Fruit fly (Drosophila melanogaster) whole organism, embryonic: ENCODE measurements around the gene Fpgs1.

Experiments used
- Abd-B ChIP-seq: fragments of 200-800 bp; sonication (Bioruptor generic); optimal IDR thresholded peaks from 2 replicates; lab custom pipeline; 2018; ENCODE audit warnings: missing biosample characterization, mild to moderate bottlenecking, missing genetic modification characterization, moderate library complexity
- CG10267 ChIP-seq: fragments of 200-800 bp; sonication (Bioruptor generic); optimal IDR thresholded peaks from 2 replicates; lab custom pipeline; 2018; ENCODE audit warnings: missing biosample characterization, mild to moderate bottlenecking, missing genetic modification characterization, moderate library complexity
- CG12299 ChIP-seq: fragments of 200-800 bp; sonication (Bioruptor generic); optimal IDR thresholded peaks from 2 replicates; lab custom pipeline; 2018; ENCODE audit warnings: missing biosample characterization, mild to moderate bottlenecking, missing genetic modification characterization
- CG12391 ChIP-seq: fragments of 200-800 bp; sonication (Bioruptor generic); optimal IDR thresholded peaks from 3 replicates; lab custom pipeline; 2018; ENCODE audit warnings: missing biosample characterization, mild to moderate bottlenecking, missing genetic modification characterization, moderate library complexity
- CG17328 ChIP-seq: fragments of 200-800 bp; sonication (Bioruptor generic); IDR thresholded peaks from 2 replicates; pipeline ENCODE4 v1.3.6; 2022; ENCODE audit warnings: missing biosample characterization, missing genetic modification characterization
- CG18011 ChIP-seq: fragments of 200-800 bp; sonication (Bioruptor generic); optimal IDR thresholded peaks from 2 replicates; lab custom pipeline; 2017; ENCODE audit warnings: missing biosample characterization, missing genetic modification characterization, mild to moderate bottlenecking, moderate library complexity, missing genotype
- CG1832 ChIP-seq: fragments of 200-800 bp; sonication (Bioruptor generic); optimal IDR thresholded peaks from 2 replicates; lab custom pipeline; 2017; ENCODE audit warnings: missing biosample characterization, mild to moderate bottlenecking, missing genetic modification characterization, inconsistent platforms
- CG2116 ChIP-seq: fragments of 200-800 bp; sonication (Bioruptor generic); optimal IDR thresholded peaks from 3 replicates; lab custom pipeline; 2018; ENCODE audit warnings: missing biosample characterization, mild to moderate bottlenecking, missing genetic modification characterization
- CG30020 ChIP-seq: fragments of 200-800 bp; optimal IDR thresholded peaks from 2 replicates; lab custom pipeline; 2019; ENCODE audit warnings: missing biosample characterization, mild to moderate bottlenecking, missing genetic modification characterization, moderate library complexity
- CG31365 ChIP-seq: fragments of 200-800 bp; sonication (Bioruptor generic); optimal IDR thresholded peaks from 2 replicates; lab custom pipeline; 2018; ENCODE audit warnings: missing biosample characterization, mild to moderate bottlenecking, missing genetic modification characterization
- CG4730 ChIP-seq: fragments of 200-800 bp; sonication (Bioruptor generic); IDR thresholded peaks from 2 replicates; pipeline ENCODE4 v1.3.6; 2022; ENCODE audit warnings: missing biosample characterization, missing genetic modification characterization
- CG5245 ChIP-seq: fragments of 200-800 bp; sonication (Bioruptor generic); optimal IDR thresholded peaks from 3 replicates; lab custom pipeline; 2016; ENCODE audit warnings: missing biosample characterization, missing genetic modification characterization
- CG6813 ChIP-seq: fragments of 200-800 bp; sonication (Bioruptor generic); optimal IDR thresholded peaks from 2 replicates; lab custom pipeline; 2017; ENCODE audit warnings: missing biosample characterization, missing genetic modification characterization, mild to moderate bottlenecking, moderate library complexity, missing genetic modification reagents
- CG7271 ChIP-seq: fragments of 200-800 bp; sonication (Bioruptor generic); optimal IDR thresholded peaks from 2 replicates; lab custom pipeline; 2018; ENCODE audit warnings: missing biosample characterization, mild to moderate bottlenecking, missing genetic modification characterization, moderate library complexity
- CG8290 ChIP-seq, 3 experiments: fragments of 200-800 bp; sonication (Bioruptor generic); optimal IDR thresholded peaks; 2 replicates each; lab custom pipeline; 2016 to 2019; ENCODE audit warnings: missing biosample characterization in 3 of 3, missing genetic modification characterization in 3 of 3, mild to moderate bottlenecking in 2 of 3, moderate library complexity in 1 of 3
- CG8388 ChIP-seq: fragments of 200-800 bp; sonication (Bioruptor generic); optimal IDR thresholded peaks from 2 replicates; lab custom pipeline; 2019; ENCODE audit warnings: missing biosample characterization, mild to moderate bottlenecking, missing genetic modification characterization, moderate library complexity
- CG9437 ChIP-seq: fragments of 200-800 bp; sonication (Bioruptor generic); optimal IDR thresholded peaks from 2 replicates; lab custom pipeline; 2018; ENCODE audit warnings: missing biosample characterization, mild to moderate bottlenecking, missing genetic modification characterization
- CoRest ChIP-seq: fragments of 200-800 bp; sonication (Bioruptor generic); optimal IDR thresholded peaks from 3 replicates; lab custom pipeline; 2018; ENCODE audit warnings: missing biosample characterization, mild to moderate bottlenecking, missing genetic modification characterization, moderate library complexity
- Deaf1 ChIP-seq: fragments of 200-800 bp; optimal IDR thresholded peaks from 3 replicates; lab custom pipeline; 2019; ENCODE audit warnings: missing biosample characterization, mild to moderate bottlenecking, missing genetic modification characterization, moderate library complexity
- Dref ChIP-seq: fragments of 200-800 bp; sonication (Bioruptor generic); IDR thresholded peaks from 2 replicates; pipeline ENCODE4 v1.3.6; 2022; ENCODE audit warnings: missing biosample characterization, missing genetic modification characterization
- Eip74EF ChIP-seq, 2 experiments: fragments of 200-800 bp in 1 of 2; fragments of >200 bp in 1 of 2; sonication (Bioruptor generic) in 1 of 2; optimal IDR thresholded peaks; 2 replicates each; lab custom pipeline; 2017 to 2019; ENCODE audit warnings: missing biosample characterization in 2 of 2, missing genetic modification characterization in 2 of 2, mild to moderate bottlenecking in 1 of 2, moderate library complexity in 1 of 2
- Ets65A ChIP-seq: fragments of 200-800 bp; sonication (Bioruptor generic); peaks from one replicate; lab custom pipeline; 2016; ENCODE audit warnings: missing biosample characterization, missing genetic modification characterization
- Ets97D ChIP-seq: fragments of 200-800 bp; sonication (Bioruptor generic); optimal IDR thresholded peaks from 3 replicates; lab custom pipeline; 2016; ENCODE audit warnings: missing biosample characterization, missing genetic modification characterization
- Hr39 ChIP-seq: fragments of >200 bp; optimal IDR thresholded peaks from 2 replicates; lab custom pipeline; 2017
- Med ChIP-seq: fragments of 200-800 bp; sonication (Bioruptor generic); peaks from one replicate; lab custom pipeline; 2016; ENCODE audit warnings: missing biosample characterization, missing genetic modification characterization, mild to moderate bottlenecking, inconsistent platforms, moderate library complexity
- Nf-YA ChIP-seq: fragments of 200-800 bp; sonication (Bioruptor generic); IDR thresholded peaks from 2 replicates; pipeline ENCODE4 v1.3.6; 2022; ENCODE audit warnings: missing biosample characterization, missing genetic modification characterization
- Sry-δ ChIP-seq: fragments of 200-800 bp; sonication (Bioruptor generic); optimal IDR thresholded peaks from 2 replicates; lab custom pipeline; 2016; ENCODE audit warnings: missing biosample characterization, missing genetic modification characterization
- Tbp ChIP-seq: fragments of >200 bp; optimal IDR thresholded peaks from 2 replicates; lab custom pipeline; 2018; ENCODE audit warnings: missing biosample characterization, missing genetic modification characterization
- abd-A ChIP-seq: fragments of 200-800 bp; sonication (Bioruptor generic); optimal IDR thresholded peaks from 3 replicates; lab custom pipeline; 2019; ENCODE audit warnings: missing biosample characterization, mild to moderate bottlenecking, missing genetic modification characterization, moderate library complexity
- cg ChIP-seq: fragments of 200-800 bp; sonication (Bioruptor generic); optimal IDR thresholded peaks from 3 replicates; lab custom pipeline; 2019; ENCODE audit warnings: missing biosample characterization, mild to moderate bottlenecking, missing genetic modification characterization, moderate library complexity
- crol ChIP-seq: fragments of 200-800 bp; sonication (Bioruptor generic); IDR thresholded peaks from 2 replicates; pipeline ENCODE4 v1.3.6; 2022; ENCODE audit warnings: missing biosample characterization, missing genetic modification characterization
- crp ChIP-seq, 2 experiments: fragments of 200-800 bp; sonication (Bioruptor generic); optimal IDR thresholded peaks; 2 replicates in 1 of 2; 3 replicates in 1 of 2; lab custom pipeline; 2017; ENCODE audit warnings: missing biosample characterization in 2 of 2, missing genetic modification characterization in 2 of 2, mild to moderate bottlenecking in 1 of 2, moderate library complexity in 1 of 2
- dmrt99B ChIP-seq: fragments of 200-800 bp; sonication (Bioruptor generic); optimal IDR thresholded peaks from 2 replicates; lab custom pipeline; 2018; ENCODE audit warnings: missing biosample characterization, mild to moderate bottlenecking, missing genetic modification characterization, moderate library complexity
- fd96Cb ChIP-seq: fragments of 200-800 bp; sonication (Bioruptor generic); optimal IDR thresholded peaks from 2 replicates; lab custom pipeline; 2018; ENCODE audit warnings: missing biosample characterization, mild to moderate bottlenecking, missing genetic modification characterization, moderate library complexity
- ham ChIP-seq: fragments of 200-800 bp; sonication (Bioruptor generic); IDR thresholded peaks from 2 replicates; pipeline ENCODE4 v1.3.6; 2022; ENCODE audit warnings: missing biosample characterization, missing genetic modification characterization
- nerfin-1 ChIP-seq: fragments of 200-800 bp; sonication (Bioruptor generic); optimal IDR thresholded peaks from 3 replicates; lab custom pipeline; 2019; ENCODE audit warnings: missing biosample characterization, mild to moderate bottlenecking, missing genetic modification characterization, moderate library complexity
- phol ChIP-seq: fragments of 200-800 bp; sonication (Bioruptor generic); optimal IDR thresholded peaks from 3 replicates; lab custom pipeline; 2018; ENCODE audit warnings: missing biosample characterization, mild to moderate bottlenecking, missing genetic modification characterization, moderate library complexity
- pum ChIP-seq: fragments of 200-800 bp; sonication (Bioruptor generic); optimal IDR thresholded peaks from 2 replicates; lab custom pipeline; 2016; ENCODE audit warnings: missing biosample characterization, missing genetic modification characterization
- rib ChIP-seq: fragments of 200-800 bp; sonication (Bioruptor generic); IDR thresholded peaks from 2 replicates; pipeline ENCODE4 v1.3.6; 2022; ENCODE audit warnings: missing biosample characterization, missing genetic modification characterization
- sens-2 ChIP-seq: fragments of 200-800 bp; sonication (Bioruptor generic); IDR thresholded peaks from 2 replicates; pipeline ENCODE4 v1.3.6; 2022; ENCODE audit warnings: missing biosample characterization, missing genetic modification characterization
- slbo ChIP-seq: fragments of 200-800 bp; sonication (Bioruptor generic); IDR thresholded peaks from 2 replicates; pipeline ENCODE4 v1.3.6; 2022; ENCODE audit warnings: missing biosample characterization, missing genetic modification characterization
- sna ChIP-seq: fragments of 200-800 bp; sonication (Bioruptor generic); IDR thresholded peaks from 2 replicates; pipeline ENCODE4 v1.3.6; 2022; ENCODE audit warnings: missing biosample characterization, missing genetic modification characterization; ENCODE audit not compliant: partially characterized antibody
- stwl ChIP-seq: fragments of 200-800 bp; sonication (Bioruptor generic); optimal IDR thresholded peaks from 3 replicates; lab custom pipeline; 2018; ENCODE audit warnings: missing biosample characterization, mild to moderate bottlenecking, missing genetic modification characterization, moderate library complexity
- wdn ChIP-seq: fragments of 200-800 bp; sonication (Bioruptor generic); IDR thresholded peaks from 2 replicates; pipeline ENCODE4 v1.3.6; 2022; ENCODE audit warnings: missing biosample characterization, missing genetic modification characterization
- z ChIP-seq: fragments of 200-800 bp; sonication (Bioruptor generic); IDR thresholded peaks from 3 replicates; pipeline ENCODE4 v1.3.6; 2022; ENCODE audit warnings: missing biosample characterization, missing genetic modification characterization
- zen ChIP-seq: fragments of 200-800 bp; sonication (Bioruptor generic); optimal IDR thresholded peaks from 3 replicates; lab custom pipeline; 2018; ENCODE audit warnings: missing biosample characterization, mild to moderate bottlenecking, missing genetic modification characterization, moderate library complexity

Fpgs1 gene

DNA sequence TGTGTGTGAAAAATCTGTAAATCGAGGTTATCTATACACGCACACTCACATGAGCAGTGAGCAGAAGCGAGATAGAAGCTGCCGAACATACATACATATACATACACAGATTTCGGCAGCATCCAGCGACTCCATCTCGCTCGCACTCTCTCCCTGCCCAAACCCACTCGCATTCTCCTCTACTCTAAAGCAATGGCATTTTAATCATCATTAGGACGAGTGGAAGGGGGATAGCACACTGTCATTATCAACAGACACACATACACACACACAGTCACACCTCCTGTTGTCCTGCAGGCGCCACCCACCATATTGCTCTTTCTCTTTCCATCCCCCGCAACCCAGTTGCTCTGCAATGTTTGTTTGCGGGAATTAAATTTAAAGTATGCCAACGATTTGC is 22.3 kb downstream of the Fpgs1 start:
- TF ChIP-seq Abd-B (GFP tag; lab: Kevin White, UChicago) = no peak
- no peak for TF ChIP-seq CG8388 (GFP tag; lab: Kevin White, UChicago)
- TF ChIP-seq CG9437 = no peak
- TF ChIP-seq CG1832 (GFP tag; lab: Kevin White, UChicago) = peak; percentile 44
- TF ChIP-seq CG31365 (tag; lab: Kevin White, UChicago) = peak; percentile 61
- TF ChIP-seq dmrt99B (tag; lab: Kevin White, UChicago) = no peak
- TF ChIP-seq zen (tag; lab: Kevin White, UChicago) = peak; percentile 31
- peak; percentile 79 for TF ChIP-seq nerfin-1 (tag; lab: Kevin White, UChicago)
- peak; percentile 40 for TF ChIP-seq cg (GFP tag; lab: Kevin White, UChicago)
- no peak for TF ChIP-seq CG4730 (GFP tag; lab: Robert Waterston, UW)
- peak; percentile 58 for TF ChIP-seq Med
- peak; percentile 81 for TF ChIP-seq abd-A (tag; lab: Kevin White, UChicago)
- TF ChIP-seq, all 482 proteins: peak for 7

DNA sequence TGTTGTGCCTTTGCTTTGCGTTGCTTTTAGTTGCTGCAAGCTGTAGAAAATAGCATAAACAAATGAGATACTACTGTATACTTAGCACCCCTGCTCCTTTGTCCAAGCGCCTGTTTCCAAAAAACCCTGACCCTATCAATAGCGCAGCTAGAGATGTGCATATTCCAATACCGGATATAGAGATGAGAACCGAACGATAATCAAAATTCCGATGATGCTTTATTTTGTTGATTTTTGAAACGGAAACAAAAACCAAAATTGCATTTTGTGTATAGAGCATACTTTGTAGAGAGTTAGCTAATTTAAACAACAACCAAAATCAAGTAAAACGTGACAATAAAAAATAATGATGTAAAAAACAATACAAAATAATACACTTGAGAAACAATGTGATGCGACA is 33.7 kb downstream of the Fpgs1 start:
- TF ChIP-seq CG5245 (no peak), CG18011 (GFP tag; lab: Kevin White, UChicago) (no peak), CG10267 (tag; lab: Kevin White, UChicago) (peak; percentile 2), Ets65A (GFP tag; lab: Kevin White, UChicago) (peak; percentile 65), CoRest (tag; lab: Kevin White, UChicago) (no peak), CG2116 (GFP tag; lab: Kevin White, UChicago) (peak; percentile 14), CG7271 (peak; percentile 33), CG8290 (GFP tag; optimal IDR thresholded peaks at IDR 0.05; lab: Kevin White, UChicago) (peak; percentile 4), CG8290 (tag; optimal IDR thresholded peaks at IDR 0.05; lab: Kevin White, UChicago) (no peak), stwl (tag; lab: Kevin White, UChicago) (peak; percentile 93), phol (tag; lab: Kevin White, UChicago) (peak; percentile 17), Tbp (GFP tag; lab: Kevin White, UChicago) (no peak), Sry-δ (GFP tag; lab: Kevin White, UChicago) (peak; percentile 37), Ets97D (peak; percentile 77)

DNA sequence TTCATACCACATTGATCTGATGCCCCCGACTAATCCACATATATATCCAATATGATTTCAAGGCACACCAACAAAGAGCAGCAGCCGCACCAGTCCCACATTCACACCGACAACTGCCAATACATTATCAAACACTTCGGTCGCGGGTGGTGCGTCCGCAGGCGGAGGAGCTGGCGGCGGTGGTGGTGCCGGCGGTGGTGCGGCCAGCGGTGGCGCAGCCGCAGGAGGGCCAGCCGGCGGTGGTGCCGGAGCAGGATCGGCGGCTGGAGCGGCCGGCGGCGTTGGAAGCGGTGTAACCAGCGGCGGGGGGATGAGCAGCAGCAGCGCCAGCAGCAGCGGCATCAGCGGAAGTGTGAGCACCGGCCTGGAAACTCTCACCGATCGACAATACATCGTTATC is 39.9 kb downstream of the Fpgs1 start:
- TF ChIP-seq crol (GFP tag; lab: Robert Waterston, UW) (0 out of 2 replicates have a peak, but pooled peaks have one; percentile 22), Hr39 (lab: Kevin White, UChicago) (peak; percentile 42), Med (peak; percentile 73), CG6813 (GFP tag; lab: Kevin White, UChicago) (no peak)

DNA sequence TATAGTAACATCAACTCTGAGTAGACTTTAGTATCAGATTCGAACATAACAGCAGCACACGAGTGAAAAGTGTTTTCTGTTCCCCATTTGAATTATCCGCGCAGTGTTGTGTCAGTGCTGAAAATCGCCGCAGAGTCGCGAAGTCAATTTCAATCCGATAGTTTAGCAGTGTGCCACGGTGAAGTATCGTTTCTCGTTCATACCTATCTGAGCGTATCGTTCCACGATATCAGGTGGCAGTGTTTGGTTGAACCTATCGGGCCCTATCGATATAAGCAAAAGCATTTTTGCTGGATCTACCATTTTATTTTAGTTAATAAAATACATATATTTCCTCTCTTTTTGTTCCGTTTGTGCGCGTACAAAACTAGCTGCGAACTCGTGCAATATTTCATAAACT is 41.9 kb downstream of the Fpgs1 start, which contains the start of gene CkIalpha:
TSS of gene CkIalpha (plus strand) at position 53 of the 400 bp plus-strand sequence.
- TF ChIP-seq sens-2 (no peak), CG17328 (GFP tag; lab: Robert Waterston, UW) (peak; percentile 39; the same call in 1 of the 2 replicates), rib (peak; percentile 75), CG30020 (tag; lab: Kevin White, UChicago) (peak; percentile 38), CG12299 (tag; lab: Kevin White, UChicago) (no peak), ham (GFP tag; lab: Robert Waterston, UW) (no peak), Eip74EF (GFP tag; optimal IDR thresholded peaks at IDR 0.05; lab: Kevin White, UChicago) (no peak), Deaf1 (peak; percentile 16), fd96Cb (tag; lab: Kevin White, UChicago) (no peak), Nf-YA (GFP tag; lab: Robert Waterston, UW) (no peak), pum (GFP tag; lab: Kevin White, UChicago) (peak; percentile 50), CG12391 (tag; lab: Kevin White, UChicago) (peak; percentile 61), Dref (GFP tag; lab: Robert Waterston, UW) (peak; percentile 97), z (GFP tag; lab: Robert Waterston, UW) (no peak), slbo (GFP tag; lab: Robert Waterston, UW) (peak; percentile 81), sna (GFP tag; lab: Robert Waterston, UW) (peak; percentile 98), wdn (GFP tag; lab: Robert Waterston, UW) (no peak), crp (GFP tag; optimal IDR thresholded peaks at IDR 0.05; lab: Kevin White, UChicago) (peak in 1 of 2 experiments; percentile 47)
